Fruit fly (Drosophila melanogaster) whole organism, embryonic: ENCODE measurements around the gene Muted.
A peak's percentile ranks its signal among the peaks of the same experiment; 100 is the strongest.

Source experiments
- ATbp ChIP-seq: fragments of 200-800 bp; sonication (Bioruptor generic); optimal IDR thresholded peaks from 2 replicates; lab custom pipeline; 2017; ENCODE audit warnings: missing biosample characterization, mild to moderate bottlenecking, missing genetic modification characterization, missing genetic modification reagents
- CG10209 ChIP-seq: fragments of 200-800 bp; sonication (Bioruptor generic); optimal IDR thresholded peaks from 3 replicates; lab custom pipeline; 2017; ENCODE audit warnings: missing biosample characterization, mild to moderate bottlenecking, missing genetic modification characterization, missing genetic modification reagents
- CG10366 ChIP-seq: fragments of 200-800 bp; sonication (Bioruptor generic); IDR thresholded peaks from 2 replicates; pipeline ENCODE4 v1.3.6; 2022; ENCODE audit warnings: missing biosample characterization, missing genetic modification characterization
- CG11247 ChIP-seq: fragments of 200-800 bp; sonication (Bioruptor generic); IDR thresholded peaks from 2 replicates; pipeline ENCODE4 v1.3.6; 2022; ENCODE audit warnings: missing biosample characterization, missing genetic modification characterization
- CG12942 ChIP-seq: fragments of 200-800 bp; sonication (Bioruptor generic); optimal IDR thresholded peaks from 3 replicates; lab custom pipeline; 2016; ENCODE audit warnings: missing biosample characterization, missing genetic modification characterization
- CG13424 ChIP-seq: fragments of 200-800 bp; sonication (Bioruptor generic); optimal IDR thresholded peaks from 2 replicates; lab custom pipeline; 2019; ENCODE audit warnings: missing biosample characterization, mild to moderate bottlenecking, missing genetic modification characterization, moderate library complexity
- CG15514 ChIP-seq: fragments of 200-800 bp; sonication (Bioruptor generic); optimal IDR thresholded peaks from 3 replicates; lab custom pipeline; 2017; ENCODE audit warnings: missing biosample characterization, missing genetic modification characterization, mild to moderate bottlenecking, moderate library complexity, missing genetic modification reagents
- CG1603 ChIP-seq: fragments of 200-800 bp; sonication (Bioruptor generic); optimal IDR thresholded peaks from 2 replicates; lab custom pipeline; 2019; ENCODE audit warnings: missing biosample characterization, mild to moderate bottlenecking, missing genetic modification characterization, moderate library complexity
- CG16813 ChIP-seq: fragments of 200-800 bp; sonication (Bioruptor generic); IDR thresholded peaks from 3 replicates; pipeline ENCODE4 v1.3.6; 2022; ENCODE audit warnings: missing biosample characterization, missing genetic modification characterization; ENCODE audit not compliant: partially characterized antibody
- CG17385 ChIP-seq: fragments of 200-800 bp; sonication (Bioruptor generic); optimal IDR thresholded peaks from 3 replicates; lab custom pipeline; 2018; ENCODE audit warnings: missing biosample characterization, mild to moderate bottlenecking, missing genetic modification characterization
- CG17829 ChIP-seq: fragments of 200-800 bp; optimal IDR thresholded peaks from 2 replicates; lab custom pipeline; 2019; ENCODE audit warnings: missing biosample characterization, mild to moderate bottlenecking, missing genetic modification characterization, moderate library complexity
- CG18476 ChIP-seq: fragments of 200-800 bp; sonication (Bioruptor generic); optimal IDR thresholded peaks from 2 replicates; lab custom pipeline; 2016; ENCODE audit warnings: missing biosample characterization, mild to moderate bottlenecking, missing genetic modification characterization
- CG2129 ChIP-seq: fragments of 200-800 bp; sonication (Bioruptor generic); IDR thresholded peaks from 2 replicates; pipeline ENCODE4 v1.3.6; 2022; ENCODE audit warnings: missing biosample characterization, missing genetic modification characterization; ENCODE audit not compliant: partially characterized antibody
- CG2712 ChIP-seq: fragments of 200-800 bp; optimal IDR thresholded peaks from 3 replicates; lab custom pipeline; 2019; ENCODE audit warnings: missing biosample characterization, mild to moderate bottlenecking, missing genetic modification characterization, moderate library complexity
- CG30403 ChIP-seq: fragments of 200-800 bp; sonication (Bioruptor generic); optimal IDR thresholded peaks from 3 replicates; lab custom pipeline; 2016; ENCODE audit warnings: missing biosample characterization, missing genetic modification characterization
- CG31365 ChIP-seq: fragments of 200-800 bp; sonication (Bioruptor generic); optimal IDR thresholded peaks from 2 replicates; lab custom pipeline; 2018; ENCODE audit warnings: missing biosample characterization, mild to moderate bottlenecking, missing genetic modification characterization
- CG32532 ChIP-seq: fragments of 200-800 bp; sonication (Bioruptor generic); IDR thresholded peaks from 2 replicates; pipeline ENCODE4 v1.3.6; 2022; ENCODE audit warnings: missing biosample characterization, missing genetic modification characterization
- CG32772 ChIP-seq: fragments of 200-800 bp; sonication (Bioruptor generic); IDR thresholded peaks from 2 replicates; pipeline ENCODE4 v1.3.6; 2022; ENCODE audit warnings: missing biosample characterization, missing genetic modification characterization
- CG34422 ChIP-seq: fragments of 200-800 bp; sonication (Bioruptor generic); IDR thresholded peaks from 3 replicates; pipeline ENCODE4 v1.3.6; 2022; ENCODE audit warnings: missing biosample characterization, missing genetic modification characterization
- CG3838 ChIP-seq: fragments of 200-800 bp; sonication (Bioruptor generic); optimal IDR thresholded peaks from 3 replicates; lab custom pipeline; 2016; ENCODE audit warnings: missing biosample characterization, missing genetic modification characterization
- CG3995 ChIP-seq: fragments of 200-800 bp; sonication (Bioruptor generic); optimal IDR thresholded peaks from 3 replicates; lab custom pipeline; 2016; ENCODE audit warnings: missing biosample characterization, missing genetic modification characterization
- CG43689 ChIP-seq: fragments of 200-800 bp; sonication (Bioruptor generic); IDR thresholded peaks from 2 replicates; pipeline ENCODE4 v1.3.6; 2022; ENCODE audit warnings: missing biosample characterization, missing genetic modification characterization
- CG5245 ChIP-seq: fragments of 200-800 bp; sonication (Bioruptor generic); optimal IDR thresholded peaks from 3 replicates; lab custom pipeline; 2016; ENCODE audit warnings: missing biosample characterization, missing genetic modification characterization
- CG6654 ChIP-seq: fragments of 200-800 bp; sonication (Bioruptor generic); optimal IDR thresholded peaks from 2 replicates; lab custom pipeline; 2017; ENCODE audit warnings: missing biosample characterization, mild to moderate bottlenecking, missing genetic modification characterization
- CG6689 ChIP-seq: fragments of 200-800 bp; sonication (Bioruptor generic); IDR thresholded peaks from 2 replicates; pipeline ENCODE4 v1.3.6; 2022; ENCODE audit warnings: missing biosample characterization, missing genetic modification characterization
- Dek ChIP-seq: fragments of 200-800 bp; sonication (Bioruptor generic); optimal IDR thresholded peaks from 3 replicates; lab custom pipeline; 2019; ENCODE audit warnings: missing biosample characterization, mild to moderate bottlenecking, missing genetic modification characterization, moderate library complexity
- Dll ChIP-seq: fragments of 200-800 bp; sonication (Bioruptor generic); IDR thresholded peaks from 4 replicates; pipeline ENCODE4 v1.3.6; 2022; ENCODE audit warnings: missing biosample characterization, missing genetic modification characterization; ENCODE audit not compliant: partially characterized antibody
- Ets65A ChIP-seq: fragments of 200-800 bp; sonication (Bioruptor generic); peaks from one replicate; lab custom pipeline; 2016; ENCODE audit warnings: missing biosample characterization, missing genetic modification characterization
- Gug ChIP-seq: fragments of 200-800 bp; sonication (Bioruptor generic); IDR thresholded peaks from 4 replicates; pipeline ENCODE4 v1.3.6; 2022; ENCODE audit warnings: missing biosample characterization, missing genetic modification characterization
- Hr3 ChIP-seq: fragments of 200-800 bp; sonication (Bioruptor generic); optimal IDR thresholded peaks from 3 replicates; lab custom pipeline; 2016; ENCODE audit warnings: missing biosample characterization, missing genetic modification characterization
- MBD-R2 ChIP-seq: fragments of 200-800 bp; sonication (Bioruptor generic); IDR thresholded peaks from 2 replicates; pipeline ENCODE4 v1.3.6; 2022; ENCODE audit warnings: missing biosample characterization, missing genetic modification characterization
- Med ChIP-seq: fragments of 200-800 bp; sonication (Bioruptor generic); peaks from one replicate; lab custom pipeline; 2016; ENCODE audit warnings: missing biosample characterization, missing genetic modification characterization, mild to moderate bottlenecking, inconsistent platforms, moderate library complexity
- Nf-YA ChIP-seq: fragments of 200-800 bp; sonication (Bioruptor generic); IDR thresholded peaks from 2 replicates; pipeline ENCODE4 v1.3.6; 2022; ENCODE audit warnings: missing biosample characterization, missing genetic modification characterization
- amos ChIP-seq: fragments of 200-800 bp; sonication (Bioruptor generic); IDR thresholded peaks from 2 replicates; pipeline ENCODE4 v1.3.6; 2022; ENCODE audit warnings: missing biosample characterization, missing genetic modification characterization; ENCODE audit not compliant: partially characterized antibody
- ap ChIP-seq: fragments of 200-800 bp; sonication (Bioruptor generic); IDR thresholded peaks from 2 replicates; pipeline ENCODE4 v1.3.6; 2022; ENCODE audit warnings: missing biosample characterization, missing genetic modification characterization
- chif ChIP-seq, 2 experiments: fragments of 200-800 bp; sonication (Bioruptor generic); optimal IDR thresholded peaks; 3 replicates each; lab custom pipeline; 2016; ENCODE audit warnings: missing biosample characterization in 2 of 2, missing genetic modification characterization in 2 of 2
- exex ChIP-seq: fragments of 200-800 bp; sonication (Bioruptor generic); optimal IDR thresholded peaks from 4 replicates; lab custom pipeline; 2018; ENCODE audit warnings: missing biosample characterization, mild to moderate bottlenecking, missing genetic modification characterization, moderate library complexity
- ftz-f1 ChIP-seq: fragments of 200-800 bp; sonication (Bioruptor generic); optimal IDR thresholded peaks from 2 replicates; lab custom pipeline; 2016; ENCODE audit warnings: missing biosample characterization, missing genetic modification characterization
- gcm ChIP-seq: fragments of 200-800 bp; sonication (Bioruptor generic); optimal IDR thresholded peaks from 2 replicates; lab custom pipeline; 2019; ENCODE audit warnings: missing biosample characterization, mild to moderate bottlenecking, missing genetic modification characterization, moderate library complexity
- gcm2 ChIP-seq: fragments of 200-800 bp; sonication (Bioruptor generic); optimal IDR thresholded peaks from 2 replicates; lab custom pipeline; 2016; ENCODE audit warnings: missing biosample characterization, missing genetic modification characterization
- grau ChIP-seq: fragments of 200-800 bp; optimal IDR thresholded peaks from 3 replicates; lab custom pipeline; 2019; ENCODE audit warnings: missing biosample characterization, mild to moderate bottlenecking, missing genetic modification characterization, moderate library complexity
- h ChIP-seq: fragments of >200 bp; optimal IDR thresholded peaks from 2 replicates; lab custom pipeline; 2017
- hb ChIP-seq: fragments of 200-800 bp; sonication (Bioruptor generic); IDR thresholded peaks from 3 replicates; pipeline ENCODE4 v1.3.6; 2022; ENCODE audit warnings: missing biosample characterization, missing genetic modification characterization; ENCODE audit not compliant: partially characterized antibody
- otp ChIP-seq: fragments of 200-800 bp; sonication (Bioruptor generic); IDR thresholded peaks from 3 replicates; pipeline ENCODE4, ENCODE4 v1.3.6; 2022; ENCODE audit warnings: missing biosample characterization, missing genetic modification characterization
- prd ChIP-seq, 3 experiments: fragments of >200 bp in 2 of 3; fragments of 200-800 bp in 1 of 3; sonication (Bioruptor generic) in 1 of 3; optimal IDR thresholded peaks in 2 of 3; IDR thresholded peaks in 1 of 3; 2 replicates in 2 of 3; 3 replicates in 1 of 3; pipeline versions ENCODE4 v1.3.6 to Lab custom; 2017 to 2022; ENCODE audit warnings: missing biosample characterization in 1 of 3, missing genetic modification characterization in 1 of 3
- repo ChIP-seq: fragments of 200-800 bp; sonication (Bioruptor generic); optimal IDR thresholded peaks from 2 replicates; lab custom pipeline; 2016; ENCODE audit warnings: missing biosample characterization, missing genetic modification characterization
- run ChIP-seq: fragments of 200-800 bp; sonication (Bioruptor generic); optimal IDR thresholded peaks from 3 replicates; lab custom pipeline; 2018; ENCODE audit warnings: missing biosample characterization, mild to moderate bottlenecking, missing genetic modification characterization
- slbo ChIP-seq: fragments of 200-800 bp; sonication (Bioruptor generic); IDR thresholded peaks from 2 replicates; pipeline ENCODE4 v1.3.6; 2022; ENCODE audit warnings: missing biosample characterization, missing genetic modification characterization
- slou ChIP-seq: fragments of 200-800 bp; sonication (Bioruptor generic); optimal IDR thresholded peaks from 3 replicates; lab custom pipeline; 2016; ENCODE audit warnings: missing biosample characterization, missing genetic modification characterization
- tgo ChIP-seq: fragments of 200-800 bp; sonication (Bioruptor generic); IDR thresholded peaks from 3 replicates; pipeline ENCODE4 v1.3.6; 2022; ENCODE audit warnings: missing biosample characterization, missing genetic modification characterization
- tx ChIP-seq: fragments of 200-800 bp; sonication (Bioruptor generic); optimal IDR thresholded peaks from 2 replicates; lab custom pipeline; 2016; ENCODE audit warnings: missing biosample characterization, missing genetic modification characterization

Gene Muted

dm6 chr3R:22368777-22369214, 6.4 kb downstream of the Muted start (continued):
- peak; percentile 61; the same call in 1 of the 2 replicates for TF ChIP-seq ap (GFP tag; lab: Robert Waterston, UW)
- TF ChIP-seq CG16813 (GFP tag; lab: Robert Waterston, UW) = no peak
- TF ChIP-seq CG3838 (GFP tag; lab: Kevin White, UChicago) = no peak
- peak; percentile 76 for TF ChIP-seq CG10366 (GFP tag; lab: Robert Waterston, UW)
- peak; percentile 80 for TF ChIP-seq CG6689 (GFP tag; lab: Robert Waterston, UW)
- no peak for TF ChIP-seq ftz-f1 (GFP tag; lab: Kevin White, UChicago)
- peak; percentile 28; the same call in 1 of the 2 replicates for TF ChIP-seq CG43689 (GFP tag; lab: Robert Waterston, UW)
- TF ChIP-seq CG1603 (tag; lab: Kevin White, UChicago) = peak; percentile 34
- peak; percentile 40 for TF ChIP-seq Hr3
- no peak for TF ChIP-seq tx (GFP tag; lab: Kevin White, UChicago)
- TF ChIP-seq chif (GFP tag; optimal IDR thresholded peaks at IDR 0.05; lab: Kevin White, UChicago) = peak in 1 of 2 experiments; percentile 13
- TF ChIP-seq CG31365 (tag; lab: Kevin White, UChicago) = no peak
- peak; percentile 8 for TF ChIP-seq run
- TF ChIP-seq Gug (GFP tag; lab: Robert Waterston, UW) = peak; percentile 80
- no peak for TF ChIP-seq hb (GFP tag; lab: Robert Waterston, UW)
- peak; percentile 54; the same call in 1 of the 2 replicates for TF ChIP-seq CG11247
- TF ChIP-seq Ets65A (GFP tag; lab: Kevin White, UChicago) = peak; percentile 87
- TF ChIP-seq gcm2 (GFP tag; lab: Kevin White, UChicago) = peak; percentile 5
- TF ChIP-seq MBD-R2 (GFP tag; lab: Robert Waterston, UW) = peak; percentile 38; the same call in 1 of the 2 replicates
- peak; percentile 26 for TF ChIP-seq CG18476 (GFP tag; lab: Kevin White, UChicago)
- TF ChIP-seq CG12942 = peak; percentile 26
- no peak for TF ChIP-seq h (lab: Kevin White, UChicago)
- no peak for TF ChIP-seq Dll (GFP tag; lab: Robert Waterston, UW)
- TF ChIP-seq CG30403 (GFP tag; lab: Kevin White, UChicago) = peak; percentile 75
- TF ChIP-seq CG13424 (tag; lab: Kevin White, UChicago) = peak; percentile 65
- peak; percentile 58 for TF ChIP-seq CG32772
- peak; percentile 44; the same call in 1 of the 2 replicates for TF ChIP-seq Nf-YA
- TF ChIP-seq CG10209 (GFP tag; lab: Kevin White, UChicago) = peak; percentile 64
- no peak for TF ChIP-seq CG6654 (GFP tag; lab: Kevin White, UChicago)
- TF ChIP-seq CG17829 = no peak
- peak; percentile 72 for TF ChIP-seq tgo
- TF ChIP-seq CG2129 = no peak
- no peak for TF ChIP-seq amos (GFP tag; lab: Robert Waterston, UW)
- TF ChIP-seq CG5245 (GFP tag; lab: Kevin White, UChicago) = peak; percentile 32
- no peak for TF ChIP-seq exex (tag; lab: Kevin White, UChicago)
- TF ChIP-seq repo (GFP tag; lab: Kevin White, UChicago) = no peak
- peak; percentile 54 for TF ChIP-seq ATbp (GFP tag; lab: Kevin White, UChicago)
- peak; percentile 92 for TF ChIP-seq slbo (GFP tag; lab: Robert Waterston, UW)
- TF ChIP-seq CG32532 (GFP tag; lab: Robert Waterston, UW) = peak; percentile 79
- TF ChIP-seq CG3995 (GFP tag; lab: Kevin White, UChicago) = no peak
- TF ChIP-seq CG34422 (GFP tag; lab: Robert Waterston, UW) = peak; percentile 68
- no peak for TF ChIP-seq prd (optimal IDR thresholded peaks at IDR 0.05; lab: Kevin White, UChicago)
- TF ChIP-seq prd (GFP tag; IDR thresholded peaks at IDR 0.05; lab: Robert Waterston, UW) = peak; percentile 78
- peak; percentile 68 for TF ChIP-seq grau (tag; lab: Kevin White, UChicago)
- no peak for TF ChIP-seq gcm
- peak; percentile 58 for TF ChIP-seq CG17385 (GFP tag; lab: Kevin White, UChicago)
- TF ChIP-seq Dek (tag; lab: Kevin White, UChicago) = peak; percentile 49
- peak; percentile 64 for TF ChIP-seq CG2712 (tag; lab: Kevin White, UChicago)
- TF ChIP-seq Med (GFP tag; lab: Kevin White, UChicago) = peak; percentile 79
- TF ChIP-seq slou (GFP tag; lab: Kevin White, UChicago) = peak; percentile 45
- peak; percentile 48 for TF ChIP-seq CG15514 (GFP tag; lab: Kevin White, UChicago)
- TF ChIP-seq otp (GFP tag; lab: Robert Waterston, UW) = peak; percentile 69; the same call in 2 of the 3 replicates
